Worm (Caenorhabditis elegans) whole organism, L4 larva: ENCODE results near the gene rcan-1.
A peak's percentile ranks its signal among the peaks of the same experiment; 100 is the strongest.

Experiments
- F37D6.2 ChIP-seq: sonication (generic microtip); optimal IDR thresholded peaks from 2 replicates; lab custom pipeline; 2016; ENCODE audit warnings: mild to moderate bottlenecking, missing genetic modification characterization, missing compliant biosample characterization
- F49E8.2 ChIP-seq: sonication (generic microtip); optimal IDR thresholded peaks from 2 replicates; lab custom pipeline; 2016; ENCODE audit warnings: missing compliant biosample characterization, mild to moderate bottlenecking, missing genetic modification characterization, borderline replicate concordance
- T26A8.4 ChIP-seq: fragments of 200-800 bp; sonication (Bioruptor generic); IDR thresholded peaks from 2 replicates; pipeline ENCODE4 v1.3.6; 2022; ENCODE audit warnings: missing genetic modification characterization, missing compliant biosample characterization
- Y105C5A.15 ChIP-seq: fragments of 200-800 bp; sonication (Bioruptor generic); IDR thresholded peaks from 2 replicates; pipeline ENCODE4 v1.3.6; 2022; ENCODE audit warnings: missing genetic modification characterization, missing compliant biosample characterization
- Y5F2A.4 ChIP-seq: fragments of 200-800 bp; sonication (Bioruptor generic); optimal IDR thresholded peaks from 2 replicates; lab custom pipeline; 2018; ENCODE audit warnings: mild to moderate bottlenecking, missing genetic modification characterization, missing compliant biosample characterization
- aha-1 ChIP-seq: fragments of 150-350 bp; peaks from one replicate; lab custom pipeline; 2014; ENCODE audit warnings: missing biosample characterization, missing genetic modification characterization
- aly-2 ChIP-seq: sonication (generic microtip); optimal IDR thresholded peaks from 2 replicates; lab custom pipeline; 2018; ENCODE audit warnings: missing biosample characterization, missing genetic modification characterization
- ama-1 ChIP-seq: fragments of 150-350 bp; optimal IDR thresholded peaks from 2 replicates; lab custom pipeline; 2014; ENCODE audit warnings: inconsistent platforms, mixed read lengths
- arid-1 ChIP-seq: fragments of 200-800 bp; sonication (Bioruptor generic); conservative IDR thresholded peaks from 2 replicates; pipeline ENCODE4 v1.3.6; 2022; ENCODE audit warnings: missing genetic modification reagents, missing genetic modification characterization, missing compliant biosample characterization
- ceh-44 ChIP-seq: fragments of 200-800 bp; sonication (Bioruptor generic); IDR thresholded peaks from 2 replicates; pipeline ENCODE4 v1.3.6; 2022; ENCODE audit warnings: missing genetic modification reagents, missing genetic modification characterization, missing compliant biosample characterization
- ces-1 ChIP-seq: fragments of 150-350 bp; sonication (generic microtip); optimal IDR thresholded peaks from 4 replicates; lab custom pipeline; 2014; ENCODE audit warnings: missing biosample characterization, missing genetic modification reagents, missing genetic modification characterization
- cey-2 ChIP-seq: sonication (generic microtip); optimal IDR thresholded peaks from 3 replicates; lab custom pipeline; 2017; ENCODE audit warnings: missing genetic modification characterization, mild to moderate bottlenecking, missing compliant biosample characterization, antibody characterized with exemption, borderline replicate concordance; ENCODE audit not compliant: insufficient read depth
- daf-16 ChIP-seq, 3 experiments: sonication (generic microtip); optimal IDR thresholded peaks; 2 replicates each; lab custom pipeline; 2016 to 2017; ENCODE audit warnings: missing genetic modification characterization in 3 of 3, missing genetic modification reagents in 3 of 3, mild to moderate bottlenecking in 2 of 3, missing compliant biosample characterization in 2 of 3, missing biosample characterization in 1 of 3, moderate library complexity in 1 of 3
- daf-19 ChIP-seq: fragments of 200-800 bp; sonication (Bioruptor generic); conservative IDR thresholded peaks from 2 replicates; pipeline ENCODE4 v1.3.6; 2022; ENCODE audit warnings: missing genetic modification characterization, missing compliant biosample characterization
- dpl-1 ChIP-seq: fragments of 150-350 bp; optimal IDR thresholded peaks from 2 replicates; lab custom pipeline; 2014; ENCODE audit warnings: missing biosample characterization, missing genetic modification reagents, missing genetic modification characterization
- duxl-1 ChIP-seq: sonication (generic microtip); optimal IDR thresholded peaks from 2 replicates; lab custom pipeline; 2016; ENCODE audit warnings: mild to moderate bottlenecking, missing genetic modification characterization, moderate library complexity, missing compliant biosample characterization; ENCODE audit not compliant: poor library complexity
- dve-1 ChIP-seq: sonication (generic microtip); optimal IDR thresholded peaks from 2 replicates; lab custom pipeline; 2017; ENCODE audit warnings: antibody characterized with exemption, mild to moderate bottlenecking, missing genetic modification characterization, missing compliant biosample characterization; ENCODE audit not compliant: insufficient read depth
- fkh-10 ChIP-seq: fragments of 150-350 bp; optimal IDR thresholded peaks from 2 replicates; lab custom pipeline; 2014; ENCODE audit warnings: missing biosample characterization, missing genetic modification reagents, missing genetic modification characterization
- hlh-11 ChIP-seq: fragments of 200-800 bp; sonication (Bioruptor generic); optimal IDR thresholded peaks from 2 replicates; lab custom pipeline; 2018; ENCODE audit warnings: mild to moderate bottlenecking, missing genetic modification characterization, missing compliant biosample characterization
- hlh-30 ChIP-seq: sonication (generic microtip); optimal IDR thresholded peaks from 2 replicates; lab custom pipeline; 2017; ENCODE audit warnings: antibody characterized with exemption, mild to moderate bottlenecking, missing genetic modification characterization, missing compliant biosample characterization; ENCODE audit not compliant: insufficient read depth
- lin-15B ChIP-seq: fragments of 150-350 bp; sonication (generic microtip); optimal IDR thresholded peaks from 3 replicates; lab custom pipeline; 2014; ENCODE audit warnings: missing biosample characterization, missing genetic modification characterization
- lin-38 ChIP-seq: fragments of 200-800 bp; sonication (Bioruptor generic); IDR thresholded peaks from 2 replicates; pipeline ENCODE4 v1.3.6; 2022; ENCODE audit warnings: missing genetic modification reagents, missing genetic modification characterization, missing compliant biosample characterization
- lsy-2 ChIP-seq, 2 experiments: fragments of 150-350 bp in 1 of 2; sonication (generic microtip) in 1 of 2; optimal IDR thresholded peaks; 2 replicates each; lab custom pipeline; 2014 to 2017; ENCODE audit warnings: missing biosample characterization in 2 of 2, missing genetic modification characterization in 2 of 2
- mdt-29 ChIP-seq: fragments of 200-800 bp; sonication (Bioruptor generic); IDR thresholded peaks from 2 replicates; pipeline ENCODE4 v1.3.6; 2022; ENCODE audit warnings: missing genetic modification reagents, missing genetic modification characterization, missing compliant biosample characterization
- mep-1 ChIP-seq: fragments of 150-350 bp; sonication (generic microtip); optimal IDR thresholded peaks from 3 replicates; lab custom pipeline; 2014; ENCODE audit warnings: missing biosample characterization, missing genetic modification characterization
- mes-2 ChIP-seq: sonication (generic microtip); optimal IDR thresholded peaks from 2 replicates; lab custom pipeline; 2016; ENCODE audit warnings: missing genotype, mild to moderate bottlenecking, missing genetic modification characterization, missing compliant biosample characterization; ENCODE audit not compliant: poor library complexity, severe bottlenecking
- mxl-2 ChIP-seq: fragments of 200-800 bp; sonication (Bioruptor generic); conservative IDR thresholded peaks from 2 replicates; pipeline ENCODE4 v1.3.6; 2022; ENCODE audit warnings: missing genetic modification reagents, missing genetic modification characterization, missing compliant biosample characterization
- nhr-25 ChIP-seq: sonication (generic microtip); optimal IDR thresholded peaks from 2 replicates; lab custom pipeline; 2017; ENCODE audit warnings: missing genetic modification characterization, mild to moderate bottlenecking, missing compliant biosample characterization, antibody characterized with exemption, moderate library complexity, borderline replicate concordance; ENCODE audit not compliant: insufficient read depth
- nhr-6 ChIP-seq: fragments of 150-350 bp; optimal IDR thresholded peaks from 2 replicates; lab custom pipeline; 2014; ENCODE audit warnings: missing biosample characterization, missing genetic modification characterization
- php-3 ChIP-seq: fragments of 200-800 bp; sonication (Bioruptor generic); IDR thresholded peaks from 2 replicates; pipeline ENCODE4 v1.3.6; 2022; ENCODE audit warnings: missing genetic modification reagents, missing genetic modification characterization, missing compliant biosample characterization
- rbr-2 ChIP-seq: sonication (generic microtip); optimal IDR thresholded peaks from 2 replicates; lab custom pipeline; 2016; ENCODE audit warnings: missing genotype, missing genetic modification characterization, missing compliant biosample characterization
- sdz-12 ChIP-seq: fragments of 200-800 bp; sonication (Bioruptor generic); optimal IDR thresholded peaks from 2 replicates; lab custom pipeline; 2018; ENCODE audit warnings: mild to moderate bottlenecking, missing genetic modification characterization, missing compliant biosample characterization
- set-16 ChIP-seq: fragments of 200-800 bp; sonication (Bioruptor generic); IDR thresholded peaks from 2 replicates; pipeline ENCODE4 v1.3.6; 2022; ENCODE audit warnings: missing genetic modification reagents, missing genetic modification characterization, missing compliant biosample characterization
- snpc-1.2 ChIP-seq: fragments of 200-800 bp; sonication (Bioruptor generic); IDR thresholded peaks from 2 replicates; pipeline ENCODE4 v1.3.6; 2022; ENCODE audit warnings: missing genetic modification reagents, missing genetic modification characterization, missing compliant biosample characterization
- tag-97 ChIP-seq: fragments of 200-800 bp; sonication (Bioruptor generic); IDR thresholded peaks from 2 replicates; pipeline ENCODE4 v1.3.6; 2022; ENCODE audit warnings: missing genetic modification characterization, missing compliant biosample characterization
- unc-39 ChIP-seq: sonication (generic microtip); optimal IDR thresholded peaks from 2 replicates; lab custom pipeline; 2017; ENCODE audit warnings: missing biosample characterization, missing genetic modification characterization
- unc-62 ChIP-seq, 3 experiments: fragments of 150-350 bp in 1 of 3; sonication (generic microtip); optimal IDR thresholded peaks in 2 of 3; peaks in 1 of 3; 1 replicate in 1 of 3; 2 replicates in 2 of 3; lab custom pipeline; 2014 to 2017; ENCODE audit warnings: missing biosample characterization in 3 of 3, missing genetic modification characterization in 3 of 3, missing genetic modification reagents in 3 of 3, missing genotype in 1 of 3
- vab-7 ChIP-seq: fragments of 200-800 bp; sonication (Bioruptor generic); IDR thresholded peaks from 2 replicates; pipeline ENCODE4 v1.3.6; 2022; ENCODE audit warnings: missing genetic modification reagents, missing genetic modification characterization, missing compliant biosample characterization
- zag-1 ChIP-seq: fragments of 150-350 bp; optimal IDR thresholded peaks from 2 replicates; lab custom pipeline; 2014; ENCODE audit warnings: missing biosample characterization, missing genetic modification characterization
- ztf-7 ChIP-seq: fragments of 150-350 bp; optimal IDR thresholded peaks from 2 replicates; lab custom pipeline; 2014; ENCODE audit warnings: missing biosample characterization, missing genetic modification characterization

The rcan-1 gene

ce11 chrIII:5719105-5719831 lies 35.4 kb upstream of the rcan-1 start:
- peak in 1 of 2 experiments; percentile 13 for TF ChIP-seq unc-62 (GFP tag; optimal IDR thresholded peaks at IDR 0.05 in 1 of 2; lab: Kevin White, UChicago)
- no peak for TF ChIP-seq unc-62 (tag; optimal IDR thresholded peaks at IDR 0.05; lab: Kevin White, UChicago)
- TF ChIP-seq cey-2 (tag; lab: Kevin White, UChicago) = no peak
- peak; percentile 93 for TF ChIP-seq aha-1 (tag; lab: Kevin White, UChicago)

ce11 chrIII:5718385-5718784 lies 34.5 kb upstream of the rcan-1 start:
- TF ChIP-seq mdt-29 (GFP tag; lab: Robert Waterston, UW) = no peak
- TF ChIP-seq ztf-7 (tag; lab: Kevin White, UChicago) = no peak
- no peak for TF ChIP-seq unc-39 (tag; lab: Kevin White, UChicago)
- no peak for TF ChIP-seq fkh-10 (GFP tag; lab: Kevin White, UChicago)
- no peak for TF ChIP-seq tag-97 (GFP tag; lab: Robert Waterston, UW)
- TF ChIP-seq dpl-1 (GFP tag; lab: Kevin White, UChicago) = no peak
- TF ChIP-seq ces-1 (GFP tag; lab: Kevin White, UChicago) = no peak
- TF ChIP-seq hlh-30 = no peak
- TF ChIP-seq ama-1 (lab: Kevin White, UChicago) = no peak
- TF ChIP-seq duxl-1 = no peak
- TF ChIP-seq aly-2 (tag; lab: Kevin White, UChicago) = no peak
- TF ChIP-seq zag-1 = no peak

ce11 chrIII:5717173-5717748 lies 33.4 kb upstream of the rcan-1 start:
- TF ChIP-seq snpc-1.2 (GFP tag; lab: Robert Waterston, UW) (no peak), daf-19 (peak; percentile 64; the same call in 1 of the 2 replicates), lin-15B (tag; lab: Kevin White, UChicago) (no peak), Y105C5A.15 (GFP tag; lab: Robert Waterston, UW) (0 out of 2 replicates have a peak, but pooled peaks have one; percentile 35), unc-62 (GFP tag; optimal IDR thresholded peaks at IDR 0.05 in 1 of 2; lab: Kevin White, UChicago) (peak in 1 of 2 experiments; percentile 85), unc-62 (tag; optimal IDR thresholded peaks at IDR 0.05; lab: Kevin White, UChicago) (no peak), ama-1 (lab: Kevin White, UChicago) (peak; percentile 67)

- TF ChIP-seq nhr-6 (tag; lab: Kevin White, UChicago) (peak; percentile 79), mdt-29 (GFP tag; lab: Robert Waterston, UW) (peak; percentile 23; the same call in 1 of the 2 replicates), sdz-12 (GFP tag; lab: Kevin White, UChicago) (no peak), mxl-2 (no peak), mes-2 (peak; percentile 74), duxl-1 (peak; percentile 27), vab-7 (GFP tag; lab: Robert Waterston, UW) (peak; percentile 40; the same call in 1 of the 2 replicates), T26A8.4 (GFP tag; lab: Robert Waterston, UW) (peak; percentile 69), mep-1 (tag; lab: Kevin White, UChicago) (peak; percentile 74), lsy-2 (tag; optimal IDR thresholded peaks at IDR 0.05; lab: Kevin White, UChicago) (peak; percentile 37 to 68), ceh-44 (GFP tag; lab: Robert Waterston, UW) (no peak), arid-1 (GFP tag; lab: Robert Waterston, UW) (0 out of 2 replicates have a peak, but pooled peaks have one; percentile 9), php-3 (GFP tag; lab: Robert Waterston, UW) (peak; percentile 9; the same call in 1 of the 2 replicates), dve-1 (tag; lab: Kevin White, UChicago) (peak; percentile 63), hlh-11 (peak; percentile 80), Y5F2A.4 (peak; percentile 20), snpc-1.2 (GFP tag; lab: Robert Waterston, UW) (peak; percentile 57; the same call in 1 of the 2 replicates), F37D6.2 (tag; lab: Kevin White, UChicago) (no peak), set-16 (GFP tag; lab: Robert Waterston, UW) (peak; percentile 70), daf-16 (GFP tag; optimal IDR thresholded peaks at IDR 0.05; lab: Kevin White, UChicago) (no peak), daf-16 (tag; optimal IDR thresholded peaks at IDR 0.05; lab: Kevin White, UChicago) (peak; percentile 6), nhr-25 (peak; percentile 32), F49E8.2 (tag; lab: Kevin White, UChicago) (no peak), rbr-2 (tag; lab: Kevin White, UChicago) (peak; percentile 58), lin-38 (GFP tag; lab: Robert Waterston, UW) (peak; percentile 49; the same call in 1 of the 2 replicates)
These were observed 31.6 kb upstream of the rcan-1 start for ce11 chrIII:5715467-5715866.
